Worm (Caenorhabditis elegans) whole organism, midembryonic: ENCODE results near the gene srh-99.

ENCODE experiments used
- flt-1 ChIP-seq: fragments of 200-800 bp; sonication (Bioruptor generic); IDR thresholded peaks from 2 replicates; pipeline ENCODE4 v1.3.6; 2022; ENCODE audit warnings: missing genetic modification characterization, missing compliant biosample characterization
- klf-2 ChIP-seq: fragments of 200-800 bp; sonication (Bioruptor generic); conservative IDR thresholded peaks from 2 replicates; pipeline ENCODE4 v1.3.6; 2022; ENCODE audit warnings: missing genetic modification reagents, missing genetic modification characterization, missing compliant biosample characterization
- med-1 ChIP-seq: sonication (generic microtip); optimal IDR thresholded peaks from 2 replicates; lab custom pipeline; 2017; ENCODE audit warnings: missing genetic modification characterization, mild to moderate bottlenecking, missing compliant biosample characterization, antibody characterized with exemption, missing genetic modification reagents; ENCODE audit not compliant: insufficient read depth
- ztf-29 ChIP-seq: fragments of 200-800 bp; sonication (Bioruptor generic); IDR thresholded peaks from 2 replicates; pipeline ENCODE4 v1.3.6; 2022; ENCODE audit warnings: missing genetic modification reagents, missing genetic modification characterization, missing compliant biosample characterization

- TF ChIP-seq ztf-29 (GFP tag; lab: Robert Waterston, UW) (no peak), med-1 (GFP tag; lab: Kevin White, UChicago) (no peak), klf-2 (GFP tag; lab: Robert Waterston, UW) (no peak), flt-1 (GFP tag; lab: Robert Waterston, UW) (no peak)
These were observed 11.6 kb upstream of the srh-99 start, which contains the start of gene C46E10.8 for ce11 chrII:3727996-3728395.
